Fruit fly (Drosophila melanogaster): ENCODE results near the gene CG3168.

CG3168 gene

DNA sequence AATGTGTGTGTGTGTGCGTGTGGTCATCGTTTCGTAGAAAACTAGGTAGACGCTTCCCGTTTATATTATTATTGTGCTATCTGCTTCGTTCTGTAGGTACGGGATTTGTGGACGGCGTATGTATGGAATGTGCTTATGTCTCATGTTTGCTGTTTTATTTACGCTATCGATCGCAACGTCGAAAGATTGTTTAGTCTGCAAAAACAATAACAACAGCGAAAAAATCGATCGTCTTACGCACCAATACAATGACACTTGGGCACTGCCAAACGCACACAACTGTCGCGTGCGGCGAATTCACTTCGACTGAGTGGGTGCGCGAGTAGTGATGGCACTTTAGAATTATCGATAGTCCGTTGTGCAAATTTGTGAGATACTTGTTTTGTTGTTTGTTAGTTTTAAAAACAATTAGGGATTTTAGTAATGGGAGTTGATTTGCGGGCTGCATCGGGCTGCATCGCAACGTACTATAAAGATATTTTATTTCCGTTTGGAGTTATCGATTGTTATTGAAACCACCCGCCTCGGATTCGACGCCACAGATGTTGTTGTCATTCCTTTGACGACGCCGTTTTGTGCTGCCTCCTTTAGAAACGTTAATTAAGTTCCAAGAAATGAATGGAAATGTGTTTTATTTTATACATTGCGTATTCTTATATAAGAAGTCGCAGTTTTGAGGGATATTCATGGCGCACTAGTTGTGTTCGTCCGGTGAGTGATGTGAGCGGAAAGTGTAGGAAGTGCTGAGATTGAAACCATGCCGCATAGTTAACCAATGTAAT is 19.6 kb upstream of the CG3168 start (continued):
- TF ChIP-seq H15 (GFP tag; IDR thresholded peaks at IDR 0.05) (no peak), eve (GFP tag; optimal IDR thresholded peaks at IDR 0.05) (no peak), CG6254 (GFP tag; optimal IDR thresholded peaks at IDR 0.05) (no peak), H2.0 (GFP tag; IDR thresholded peaks at IDR 0.05) (no peak), CG14860 (GFP tag; IDR thresholded peaks at IDR 0.05; ENCODE audit: partially characterized antibody) (peak; percentile 68), CG12299 (tag; optimal IDR thresholded peaks at IDR 0.05) (no peak), CG17359 (tag; optimal IDR thresholded peaks at IDR 0.05) (no peak), CG18619 (GFP tag; optimal IDR thresholded peaks at IDR 0.05) (no peak), CG4282 (GFP tag; optimal IDR thresholded peaks at IDR 0.05) (no peak), zen (tag; optimal IDR thresholded peaks at IDR 0.05) (no peak), CG4854 (GFP tag; optimal IDR thresholded peaks at IDR 0.05) (no peak), tup (GFP tag; optimal IDR thresholded peaks at IDR 0.05) (no peak), CG6683 (GFP tag; optimal IDR thresholded peaks at IDR 0.05) (no peak), CG17912 (GFP tag; optimal IDR thresholded peaks at IDR 0.05) (no peak), lab (GFP tag; optimal IDR thresholded peaks at IDR 0.05) (no peak), Kr (GFP tag; optimal IDR thresholded peaks at IDR 0.05) (no peak), Six4 (GFP tag; optimal IDR thresholded peaks at IDR 0.05) (no peak), slp2 (GFP tag; optimal IDR thresholded peaks at IDR 0.05) (no peak), CG10979 (tag; optimal IDR thresholded peaks at IDR 0.05) (no peak), Myb (GFP tag; optimal IDR thresholded peaks at IDR 0.05) (no peak), CG14965 (GFP tag; optimal IDR thresholded peaks at IDR 0.05; ENCODE audit: borderline replicate concordance) (no peak), CG8281 (tag; optimal IDR thresholded peaks at IDR 0.05) (no peak), lbe (GFP tag; optimal IDR thresholded peaks at IDR 0.05) (no peak), CG18262 (tag; optimal IDR thresholded peaks at IDR 0.05) (no peak), CG17328 (GFP tag; IDR thresholded peaks at IDR 0.05) (no peak), unpg (GFP tag; optimal IDR thresholded peaks at IDR 0.05) (no peak), CG4404 (GFP tag; IDR thresholded peaks at IDR 0.05) (no peak), tna (GFP tag; IDR thresholded peaks at IDR 0.05; ENCODE audit: partially characterized antibody) (peak; percentile 43; the same call in 1 of the 2 replicates), CG10654 (GFP tag; optimal IDR thresholded peaks at IDR 0.05) (no peak), Rfx (GFP tag; IDR thresholded peaks at IDR 0.05) (peak; percentile 25; the same call in 1 of the 2 replicates), CG11456 (GFP tag; IDR thresholded peaks at IDR 0.05) (no peak), CG32772 (GFP tag; IDR thresholded peaks at IDR 0.05) (no peak), CG15073 (GFP tag; optimal IDR thresholded peaks at IDR 0.05) (no peak), fu2 (GFP tag; optimal IDR thresholded peaks at IDR 0.05) (no peak), nerfin-1 (tag; optimal IDR thresholded peaks at IDR 0.05) (no peak), hth (optimal IDR thresholded peaks at IDR 0.05) (no peak), klu (GFP tag; IDR thresholded peaks at IDR 0.05) (no peak), CG42726 (GFP tag; IDR thresholded peaks at IDR 0.05; ENCODE audit: partially characterized antibody) (no peak; the same call in 1 of the 2 replicates), ro (GFP tag; IDR thresholded peaks at IDR 0.05) (no peak), Hr51 (GFP tag; optimal IDR thresholded peaks at IDR 0.05) (no peak), CG16863 (GFP tag; optimal IDR thresholded peaks at IDR 0.05) (no peak), ems (GFP tag; optimal IDR thresholded peaks at IDR 0.05) (no peak), CG8359 (GFP tag; optimal IDR thresholded peaks at IDR 0.05; ENCODE audit: borderline replicate concordance) (no peak), Jarid2 (GFP tag; optimal IDR thresholded peaks at IDR 0.05) (no peak), CG1647 (GFP tag; optimal IDR thresholded peaks at IDR 0.05) (no peak), gce (GFP tag; IDR thresholded peaks at IDR 0.05) (no peak), onecut (GFP tag; IDR thresholded peaks at IDR 0.05) (peak; percentile 96), Hmr (GFP tag; optimal IDR thresholded peaks at IDR 0.05) (no peak), Doc2 (GFP tag; IDR thresholded peaks at IDR 0.05) (no peak)

Data from whole organism, embryonic.